Worm (Caenorhabditis elegans) whole organism, L1 larva: ENCODE measurements around the gene rtfo-1.
A peak's percentile ranks its signal among the peaks of the same experiment; 100 is the strongest.

ENCODE experiments used
- F16B12.6 ChIP-seq: fragments of 150-350 bp; optimal IDR thresholded peaks from 2 replicates; lab custom pipeline; 2014; ENCODE audit warnings: missing biosample characterization, missing genetic modification characterization
- Y116A8C.19 ChIP-seq: sonication (generic microtip); optimal IDR thresholded peaks from 2 replicates; lab custom pipeline; 2016; ENCODE audit warnings: missing compliant biosample characterization, missing genetic modification characterization, borderline replicate concordance
- aha-1 ChIP-seq: fragments of 150-350 bp; optimal IDR thresholded peaks from 2 replicates; lab custom pipeline; 2014; ENCODE audit warnings: missing biosample characterization, missing genetic modification characterization
- alr-1 ChIP-seq: fragments of 200-800 bp; sonication (Bioruptor generic); optimal IDR thresholded peaks from 2 replicates; lab custom pipeline; 2018; ENCODE audit warnings: borderline replicate concordance, mild to moderate bottlenecking, missing genetic modification characterization, missing compliant biosample characterization
- ceh-63 ChIP-seq: fragments of 200-800 bp; sonication (Bioruptor generic); optimal IDR thresholded peaks from 2 replicates; lab custom pipeline; 2018; ENCODE audit warnings: mild to moderate bottlenecking, missing genetic modification characterization, missing compliant biosample characterization
- ceh-8 ChIP-seq: fragments of 200-800 bp; sonication (Bioruptor generic); optimal IDR thresholded peaks from 2 replicates; lab custom pipeline; 2018; ENCODE audit warnings: mild to moderate bottlenecking, missing genetic modification characterization, moderate library complexity, missing compliant biosample characterization
- ceh-88 ChIP-seq: fragments of 200-800 bp; sonication (Bioruptor generic); IDR thresholded peaks from 2 replicates; pipeline ENCODE4 v1.3.6; 2022; ENCODE audit warnings: missing genetic modification characterization, missing compliant biosample characterization
- ces-1 ChIP-seq: fragments of 150-350 bp; optimal IDR thresholded peaks from 2 replicates; lab custom pipeline; 2014; ENCODE audit warnings: missing biosample characterization, missing genetic modification reagents, missing genetic modification characterization
- dpl-1 ChIP-seq, 3 experiments: fragments of 150-350 bp in 2 of 3; sonication (generic microtip) in 1 of 3; optimal IDR thresholded peaks; 2 replicates each; lab custom pipeline; 2014 to 2017; ENCODE audit warnings: missing biosample characterization in 3 of 3, missing genetic modification characterization in 3 of 3, missing genetic modification reagents in 3 of 3
- efl-1 ChIP-seq, 4 experiments: fragments of 150-350 bp; optimal IDR thresholded peaks in 3 of 4; peaks in 1 of 4; 1 replicate in 1 of 4; 2 replicates in 3 of 4; lab custom pipeline; 2014; ENCODE audit warnings: missing biosample characterization in 2 of 4, missing genetic modification characterization in 2 of 4, missing genetic modification reagents in 2 of 4
- egl-13 ChIP-seq: sonication (generic microtip); optimal IDR thresholded peaks from 2 replicates; lab custom pipeline; 2016; ENCODE audit warnings: missing genotype, missing genetic modification reagents, missing genetic modification characterization, missing compliant biosample characterization
- fkh-10 ChIP-seq: sonication (generic microtip); optimal IDR thresholded peaks from 2 replicates; lab custom pipeline; 2017; ENCODE audit warnings: missing biosample characterization, missing genetic modification reagents, missing genetic modification characterization
- fkh-8 ChIP-seq: sonication (generic microtip); optimal IDR thresholded peaks from 2 replicates; lab custom pipeline; 2016; ENCODE audit warnings: mild to moderate bottlenecking, missing genetic modification characterization, missing compliant biosample characterization
- grh-1 ChIP-seq: fragments of 200-800 bp; sonication (Bioruptor generic); IDR thresholded peaks from 2 replicates; pipeline ENCODE4 v1.3.6; 2022; ENCODE audit warnings: missing genetic modification reagents, missing genetic modification characterization, missing compliant biosample characterization
- irx-1 ChIP-seq: sonication (generic microtip); optimal IDR thresholded peaks from 2 replicates; lab custom pipeline; 2016; ENCODE audit warnings: missing genetic modification characterization, missing compliant biosample characterization
- jun-1 ChIP-seq: fragments of 150-350 bp; optimal IDR thresholded peaks from 2 replicates; lab custom pipeline; 2014; ENCODE audit warnings: missing biosample characterization, missing genetic modification reagents, missing genetic modification characterization
- lin-13 ChIP-seq: fragments of 150-350 bp; optimal IDR thresholded peaks from 2 replicates; lab custom pipeline; 2014; ENCODE audit warnings: missing biosample characterization, missing genetic modification reagents, missing genetic modification characterization
- lin-15B ChIP-seq: fragments of 150-350 bp; sonication (generic microtip); optimal IDR thresholded peaks from 3 replicates; lab custom pipeline; 2014; ENCODE audit warnings: missing biosample characterization, missing genetic modification characterization
- mef-2 ChIP-seq: fragments of 150-350 bp; optimal IDR thresholded peaks from 2 replicates; lab custom pipeline; 2014; ENCODE audit warnings: missing biosample characterization, missing genetic modification characterization
- mep-1 ChIP-seq: fragments of 150-350 bp; optimal IDR thresholded peaks from 2 replicates; lab custom pipeline; 2014; ENCODE audit warnings: missing biosample characterization, missing genetic modification characterization
- nhr-20 ChIP-seq: sonication (generic microtip); optimal IDR thresholded peaks from 2 replicates; lab custom pipeline; 2016; ENCODE audit warnings: mild to moderate bottlenecking, missing genetic modification characterization, missing compliant biosample characterization
- nhr-47 ChIP-seq: sonication (generic microtip); optimal IDR thresholded peaks from 2 replicates; lab custom pipeline; 2016; ENCODE audit warnings: mild to moderate bottlenecking, missing genetic modification characterization, moderate library complexity, missing compliant biosample characterization
- nhr-77 ChIP-seq: fragments of 150-350 bp; optimal IDR thresholded peaks from 2 replicates; lab custom pipeline; 2014; ENCODE audit warnings: missing biosample characterization, missing genetic modification characterization
- nhr-84 ChIP-seq: sonication (generic microtip); optimal IDR thresholded peaks from 2 replicates; lab custom pipeline; 2017; ENCODE audit warnings: missing biosample characterization, missing genetic modification characterization
- nhr-85 ChIP-seq: sonication (generic microtip); peaks from one replicate; lab custom pipeline; 2016; ENCODE audit warnings: missing genetic modification characterization, inconsistent platforms, missing compliant biosample characterization
- skn-1 ChIP-seq: fragments of 150-350 bp; optimal IDR thresholded peaks from 2 replicates; lab custom pipeline; 2014; ENCODE audit warnings: missing biosample characterization, missing genetic modification characterization
- swsn-7 ChIP-seq: sonication (generic microtip); optimal IDR thresholded peaks from 2 replicates; lab custom pipeline; 2016; ENCODE audit warnings: missing genetic modification characterization, missing compliant biosample characterization
- unc-30 ChIP-seq: sonication (generic microtip); optimal IDR thresholded peaks from 2 replicates; lab custom pipeline; 2017; ENCODE audit warnings: missing biosample characterization, missing genetic modification characterization
- ztf-11 ChIP-seq, 2 experiments: sonication (generic microtip); optimal IDR thresholded peaks; 2 replicates each; lab custom pipeline; 2016 to 2017; ENCODE audit warnings: missing genetic modification characterization in 2 of 2, missing biosample characterization in 1 of 2, missing compliant biosample characterization in 1 of 2

The rtfo-1 gene

ce11 chrV:9620417-9620816 is 38.0 kb upstream of the rtfo-1 start:
- no peak for TF ChIP-seq fkh-8
- no peak for TF ChIP-seq fkh-10 (GFP tag; lab: Kevin White, UChicago)
- no peak for TF ChIP-seq ceh-63 (GFP tag; lab: Kevin White, UChicago)
- TF ChIP-seq nhr-20 (tag; lab: Kevin White, UChicago): no peak
- TF ChIP-seq grh-1 (GFP tag; lab: Robert Waterston, UW): no peak
- no peak for TF ChIP-seq nhr-85 (tag; lab: Kevin White, UChicago)

DNA sequence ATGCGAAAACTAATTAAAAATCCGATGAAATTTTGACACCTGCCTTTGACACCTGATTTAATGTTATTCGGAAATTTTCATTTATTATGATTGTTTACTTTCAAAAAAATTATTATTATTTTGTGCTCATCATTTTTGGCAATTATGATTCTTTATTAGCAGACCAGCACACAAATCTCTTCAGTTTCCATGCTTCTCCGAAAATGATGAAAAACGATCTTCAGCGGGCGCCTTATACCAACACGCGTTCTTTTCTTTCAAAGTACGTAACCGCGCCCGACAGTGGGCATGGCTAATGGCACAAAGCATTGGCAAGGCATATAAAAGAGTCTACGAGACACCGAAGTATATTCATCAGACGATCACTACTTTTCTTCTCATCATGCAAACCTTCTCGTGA is 37.4 kb upstream of the rtfo-1 start, which contains the start of gene idpc-6:
TSS of gene idpc-6 (plus strand) at position 301 of the 400 bp plus-strand sequence.
- TF ChIP-seq irx-1 (tag; lab: Kevin White, UChicago) (no peak), ceh-8 (GFP tag; lab: Kevin White, UChicago) (no peak), egl-13 (tag; lab: Kevin White, UChicago) (no peak)

ce11 chrV:9618919-9619318 is 36.5 kb upstream of the rtfo-1 start, which contains the start of gene idpc-7:
idpc-7 (minus strand) TSS chrV:9619019.
- TF ChIP-seq aha-1 (tag; lab: Kevin White, UChicago) (no peak), dpl-1 (GFP tag; optimal IDR thresholded peaks at IDR 0.05; lab: Kevin White, UChicago) (no peak), efl-1 (optimal IDR thresholded peaks at IDR 0.05; lab: Kevin White, UChicago) (no peak), efl-1 (GFP tag; optimal IDR thresholded peaks at IDR 0.05 in 1 of 2; lab: Kevin White, UChicago) (peak in 1 of 2 experiments; percentile 5), F16B12.6 (tag; lab: Kevin White, UChicago) (no peak), fkh-8 (no peak), ztf-11 (tag; optimal IDR thresholded peaks at IDR 0.05; lab: Kevin White, UChicago) (no peak), swsn-7 (tag; lab: Kevin White, UChicago) (no peak), lin-13 (GFP tag; lab: Kevin White, UChicago) (no peak)

DNA sequence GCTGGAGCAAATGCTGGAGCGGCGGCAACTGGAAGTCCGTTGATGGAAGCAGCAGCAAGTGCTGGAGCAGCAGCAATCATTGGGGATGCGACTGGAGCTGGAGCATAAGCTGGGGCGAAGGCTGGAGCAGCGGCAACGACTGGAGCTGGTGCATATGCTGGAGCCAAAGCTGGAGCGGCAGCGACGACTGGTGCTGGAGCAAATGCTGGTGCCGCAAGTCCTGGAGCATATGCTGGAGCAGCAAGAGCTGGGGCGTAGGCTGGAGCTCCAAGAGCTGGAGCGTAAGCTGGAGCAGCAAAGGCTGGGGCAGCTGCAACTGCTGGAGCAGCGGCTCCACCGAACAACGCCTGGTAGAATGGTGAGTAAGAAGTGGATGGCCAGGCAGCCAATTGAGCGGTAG is 36.0 kb upstream of the rtfo-1 start:
- TF ChIP-seq ces-1: no peak
- TF ChIP-seq ceh-8 (GFP tag; lab: Kevin White, UChicago): peak; percentile 7
- TF ChIP-seq lin-15B (tag; lab: Kevin White, UChicago): no peak

- TF ChIP-seq alr-1 (no peak), mep-1 (tag; lab: Kevin White, UChicago) (no peak), nhr-47 (tag; lab: Kevin White, UChicago) (no peak), mef-2 (tag; lab: Kevin White, UChicago) (no peak), nhr-84 (tag; lab: Kevin White, UChicago) (no peak)
- TF ChIP-seq, all 84 proteins: peak for 0
These were observed 34.2 kb upstream of the rtfo-1 start for ce11 chrV:9616687-9617086.

DNA sequence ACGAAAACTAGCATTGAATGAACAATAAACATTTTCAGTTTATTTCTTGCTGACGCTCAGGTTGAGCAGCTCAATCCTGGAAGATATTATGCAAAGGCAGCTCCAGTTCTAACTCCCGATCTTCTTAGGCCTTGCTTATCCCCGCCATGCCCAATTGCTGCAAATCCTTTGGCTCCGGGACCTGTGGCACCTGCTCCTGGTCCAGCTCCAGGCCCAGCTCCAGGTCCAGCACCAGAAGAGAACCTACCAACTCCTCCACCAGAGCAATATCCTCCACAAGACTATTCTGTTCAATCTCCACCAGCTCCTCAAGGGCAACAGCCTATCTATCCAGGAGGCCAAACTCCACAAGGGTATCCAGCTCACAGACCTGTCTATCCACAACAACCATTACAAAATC is 33.7 kb upstream of the rtfo-1 start:
- TF ChIP-seq skn-1 (no peak), jun-1 (tag; lab: Kevin White, UChicago) (no peak), egl-13 (tag; lab: Kevin White, UChicago) (no peak), Y116A8C.19 (tag; lab: Kevin White, UChicago) (no peak), unc-30 (no peak), ceh-88 (GFP tag; lab: Robert Waterston, UW) (no peak), irx-1 (tag; lab: Kevin White, UChicago) (no peak), mef-2 (tag; lab: Kevin White, UChicago) (no peak), nhr-77 (no peak)

DNA sequence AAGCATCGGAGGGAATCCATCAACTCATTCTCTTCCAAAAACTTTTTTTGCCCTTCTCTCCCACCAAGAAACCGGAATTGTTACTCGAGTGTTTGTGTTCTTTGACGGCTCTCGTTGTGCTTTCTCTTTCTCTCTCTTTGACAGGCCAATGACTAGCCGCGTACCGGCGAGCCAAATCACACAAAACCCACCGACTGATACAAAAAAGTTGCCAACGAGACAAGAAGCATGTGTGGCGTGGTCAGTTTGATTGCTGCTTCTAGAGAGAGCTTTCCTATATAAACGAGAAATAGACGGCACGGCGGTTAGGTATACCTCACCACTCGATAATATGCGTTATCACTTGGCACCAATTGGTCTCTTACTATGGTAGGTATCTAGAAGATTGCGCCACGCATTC is 33.3 kb upstream of the rtfo-1 start, which contains the start of gene pqn-63:
TSS of gene pqn-63 (plus strand) at position 307 of the 400 bp plus-strand sequence.
- TF ChIP-seq ces-1 (no peak), efl-1 (optimal IDR thresholded peaks at IDR 0.05; lab: Kevin White, UChicago) (no peak), efl-1 (GFP tag; optimal IDR thresholded peaks at IDR 0.05 in 1 of 2; lab: Kevin White, UChicago) (peak in 1 of 2 experiments; percentile 14)
- TF ChIP-seq, all 84 proteins: peak for 1
